Fruit fly (Drosophila melanogaster): Measurements from ENCODE around the gene CG43965.

Gene CG43965

dm6 chr3L:8682551-8683375, 42.8 kb downstream of the CG43965 start (continued):
- no peak for TF ChIP-seq aop (GFP tag; IDR thresholded peaks at IDR 0.05)
- TF ChIP-seq Ets97D (GFP tag; optimal IDR thresholded peaks at IDR 0.05): no peak
- no peak for TF ChIP-seq CG10321 (GFP tag; IDR thresholded peaks at IDR 0.05)
- no peak for TF ChIP-seq CG10565 (GFP tag; optimal IDR thresholded peaks at IDR 0.05)
- no peak for TF ChIP-seq Optix (GFP tag; IDR thresholded peaks at IDR 0.05)
- no peak for TF ChIP-seq CG6254 (GFP tag; optimal IDR thresholded peaks at IDR 0.05)
- TF ChIP-seq lab (GFP tag; optimal IDR thresholded peaks at IDR 0.05): no peak
- TF ChIP-seq CG4360 (GFP tag; IDR thresholded peaks at IDR 0.05): no peak
- no peak for TF ChIP-seq CG4730 (GFP tag; IDR thresholded peaks at IDR 0.05)
- TF ChIP-seq ttk (GFP tag; IDR thresholded peaks at IDR 0.05): 0 out of 2 replicates have a peak, but pooled peaks have one; percentile 6
- TF ChIP-seq az2 (GFP tag; optimal IDR thresholded peaks at IDR 0.05): no peak
- TF ChIP-seq CG11398 (GFP tag; optimal IDR thresholded peaks at IDR 0.05): no peak
- TF ChIP-seq HHEX (GFP tag; optimal IDR thresholded peaks at IDR 0.05): no peak
- TF ChIP-seq CHES-1-like (GFP tag; optimal IDR thresholded peaks at IDR 0.05): no peak
- peak; percentile 80 for TF ChIP-seq CG12769 (tag; optimal IDR thresholded peaks at IDR 0.05)
- no peak for TF ChIP-seq cas (GFP tag; IDR thresholded peaks at IDR 0.05)
- no peak for TF ChIP-seq CG17385 (GFP tag; optimal IDR thresholded peaks at IDR 0.05)
- TF ChIP-seq Mad (GFP tag; optimal IDR thresholded peaks at IDR 0.05): no peak
- no peak for TF ChIP-seq CG14667 (GFP tag; IDR thresholded peaks at IDR 0.05)
- no peak for TF ChIP-seq Bdp1 (GFP tag; optimal IDR thresholded peaks at IDR 0.05)
- no peak for TF ChIP-seq B-H1 (GFP tag; IDR thresholded peaks at IDR 0.05)
- TF ChIP-seq bcd (GFP tag; optimal IDR thresholded peaks at IDR 0.05): no peak
- TF ChIP-seq CG13123 (GFP tag; optimal IDR thresholded peaks at IDR 0.05): no peak
- TF ChIP-seq dpn (GFP tag; optimal IDR thresholded peaks at IDR 0.05): no peak
- no peak for TF ChIP-seq CG10209 (GFP tag; optimal IDR thresholded peaks at IDR 0.05)
- no peak for TF ChIP-seq CG6689 (GFP tag; IDR thresholded peaks at IDR 0.05)
- no peak for TF ChIP-seq CG14014 (GFP tag; IDR thresholded peaks at IDR 0.05)
- no peak for TF ChIP-seq CG3065 (GFP tag; optimal IDR thresholded peaks at IDR 0.05)
- no peak for TF ChIP-seq lov (optimal IDR thresholded peaks at IDR 0.05)
- no peak for TF ChIP-seq lov (GFP tag; IDR thresholded peaks at IDR 0.05)
- TF ChIP-seq CG11085 (GFP tag; IDR thresholded peaks at IDR 0.05): no peak
- TF ChIP-seq CG10147 (GFP tag; optimal IDR thresholded peaks at IDR 0.05): no peak
- no peak for TF ChIP-seq CG14860 (GFP tag; IDR thresholded peaks at IDR 0.05; ENCODE audit: partially characterized antibody)
- no peak for TF ChIP-seq CG8290 (GFP tag; optimal IDR thresholded peaks at IDR 0.05)
- TF ChIP-seq CG8290 (tag; optimal IDR thresholded peaks at IDR 0.05): peak in 1 of 2 experiments; percentile 63
- TF ChIP-seq CG10543 (GFP tag; optimal IDR thresholded peaks at IDR 0.05): peak; percentile 7
- no peak for TF ChIP-seq Hr3 (GFP tag; optimal IDR thresholded peaks at IDR 0.05)
- no peak for TF ChIP-seq CG17612 (GFP tag; IDR thresholded peaks at IDR 0.05)
- TF ChIP-seq exex (tag; optimal IDR thresholded peaks at IDR 0.05): peak; percentile 85
- no peak for TF ChIP-seq Jarid2 (GFP tag; optimal IDR thresholded peaks at IDR 0.05)
- TF ChIP-seq mam (GFP tag; optimal IDR thresholded peaks at IDR 0.05): no peak
- no peak for TF ChIP-seq Aef1 (GFP tag; IDR thresholded peaks at IDR 0.05)
- TF ChIP-seq zfh2 (GFP tag; optimal IDR thresholded peaks at IDR 0.05): no peak
- TF ChIP-seq CG11093 (GFP tag; IDR thresholded peaks at IDR 0.05): no peak
- no peak for TF ChIP-seq Atf-2 (GFP tag; optimal IDR thresholded peaks at IDR 0.05)
- TF ChIP-seq seq (GFP tag; IDR thresholded peaks at IDR 0.05): no peak
- no peak for TF ChIP-seq disco-r (GFP tag; optimal IDR thresholded peaks at IDR 0.05)
- TF ChIP-seq fru (optimal IDR thresholded peaks at IDR 0.05): no peak
- peak; percentile 39 for TF ChIP-seq gro (GFP tag; optimal IDR thresholded peaks at IDR 0.05)
- no peak for TF ChIP-seq chm (GFP tag; IDR thresholded peaks at IDR 0.05)
- no peak for TF ChIP-seq MESR4 (GFP tag; optimal IDR thresholded peaks at IDR 0.05)
- TF ChIP-seq sug (tag; optimal IDR thresholded peaks at IDR 0.05): peak; percentile 82
